Worm (Caenorhabditis elegans): Measurements from ENCODE around the gene nape-2.

The nape-2 gene

ce11 chrIV:3736244-3736643 is 2.5 kb downstream of the nape-2 start:
- TF ChIP-seq egl-27 (tag; optimal IDR thresholded peaks at IDR 0.05): no peak
- TF ChIP-seq mdl-1 (tag; optimal IDR thresholded peaks at IDR 0.05): no peak
- TF ChIP-seq nhr-237 (tag; optimal IDR thresholded peaks at IDR 0.05): no peak
- TF ChIP-seq skn-1 (tag; optimal IDR thresholded peaks at IDR 0.05): no peak
- no peak for TF ChIP-seq nhr-11 (tag; optimal IDR thresholded peaks at IDR 0.05)
- no peak for TF ChIP-seq snpc-4 (tag; optimal IDR thresholded peaks at IDR 0.05)
- TF ChIP-seq gmeb-1 (tag; optimal IDR thresholded peaks at IDR 0.05): no peak
- TF ChIP-seq mab-5 (tag; optimal IDR thresholded peaks at IDR 0.05): no peak
- TF ChIP-seq alr-1 (tag; optimal IDR thresholded peaks at IDR 0.05): no peak
- no peak for TF ChIP-seq dmd-4 (tag; optimal IDR thresholded peaks at IDR 0.05)
- no peak for TF ChIP-seq unc-39 (tag; optimal IDR thresholded peaks at IDR 0.05)
- no peak for TF ChIP-seq nhr-23 (tag; optimal IDR thresholded peaks at IDR 0.05)
- no peak for TF ChIP-seq crh-2 (tag; optimal IDR thresholded peaks at IDR 0.05)
- TF ChIP-seq elt-3 (tag; optimal IDR thresholded peaks at IDR 0.05): no peak
- no peak for TF ChIP-seq nhr-6 (tag; optimal IDR thresholded peaks at IDR 0.05)
- TF ChIP-seq C34F6.9 (tag; optimal IDR thresholded peaks at IDR 0.05): no peak
- no peak for TF ChIP-seq unc-55 (GFP tag; optimal IDR thresholded peaks at IDR 0.05)
- no peak for TF ChIP-seq lin-39 (tag; optimal IDR thresholded peaks at IDR 0.05)
- no peak for TF ChIP-seq nhr-10 (tag; optimal IDR thresholded peaks at IDR 0.05)

ce11 chrIV:3733287-3733686 is 5.4 kb downstream of the nape-2 start:
- no peak for TF ChIP-seq peb-1 (tag; optimal IDR thresholded peaks at IDR 0.05)
- no peak for TF ChIP-seq skn-1 (tag; optimal IDR thresholded peaks at IDR 0.05)
- TF ChIP-seq mab-5 (tag; optimal IDR thresholded peaks at IDR 0.05): no peak
- TF ChIP-seq ceh-16 (tag; optimal IDR thresholded peaks at IDR 0.05): no peak
- no peak for TF ChIP-seq R02D3.7 (tag; optimal IDR thresholded peaks at IDR 0.05)
- TF ChIP-seq ZK546.5 (tag; optimal IDR thresholded peaks at IDR 0.05): no peak
- no peak for TF ChIP-seq crh-2 (tag; optimal IDR thresholded peaks at IDR 0.05)
- no peak for TF ChIP-seq C34F6.9 (tag; optimal IDR thresholded peaks at IDR 0.05)
- no peak for TF ChIP-seq sma-3 (GFP tag; optimal IDR thresholded peaks at IDR 0.05)
- no peak for TF ChIP-seq elt-3 (tag; optimal IDR thresholded peaks at IDR 0.05)
- no peak for TF ChIP-seq lin-39 (tag; optimal IDR thresholded peaks at IDR 0.05)
- TF ChIP-seq fos-1 (tag; optimal IDR thresholded peaks at IDR 0.05): no peak
- TF ChIP-seq unc-39 (tag; optimal IDR thresholded peaks at IDR 0.05): no peak
- TF ChIP-seq aly-2 (tag; optimal IDR thresholded peaks at IDR 0.05): no peak
- no peak for TF ChIP-seq nhr-23 (tag; optimal IDR thresholded peaks at IDR 0.05)
- no peak for TF ChIP-seq gmeb-1 (tag; optimal IDR thresholded peaks at IDR 0.05)
- no peak for TF ChIP-seq lsy-2 (tag; optimal IDR thresholded peaks at IDR 0.05)

ce11 chrIV:3731430-3731829 is 7.3 kb downstream of the nape-2 start:
- TF ChIP-seq unc-39 (tag; optimal IDR thresholded peaks at IDR 0.05): no peak
- no peak for TF ChIP-seq C34F6.9 (tag; optimal IDR thresholded peaks at IDR 0.05)
- no peak for TF ChIP-seq nhr-237 (tag; optimal IDR thresholded peaks at IDR 0.05)
- no peak for TF ChIP-seq elt-1 (tag; optimal IDR thresholded peaks at IDR 0.05)
- TF ChIP-seq mbf-1 (tag; optimal IDR thresholded peaks at IDR 0.05): no peak
- TF ChIP-seq sma-9 (GFP tag; optimal IDR thresholded peaks at IDR 0.05): no peak
- no peak for TF ChIP-seq sma-9 (tag; optimal IDR thresholded peaks at IDR 0.05)
- TF ChIP-seq mdl-1 (tag; optimal IDR thresholded peaks at IDR 0.05): no peak
- no peak for TF ChIP-seq ceh-82 (tag; optimal IDR thresholded peaks at IDR 0.05)
- TF ChIP-seq ceh-16 (tag; optimal IDR thresholded peaks at IDR 0.05): no peak
- no peak for TF ChIP-seq lin-11 (tag; optimal IDR thresholded peaks at IDR 0.05)

- TF ChIP-seq snpc-4 (tag; optimal IDR thresholded peaks at IDR 0.05) (peak; percentile 54), nhr-77 (tag; optimal IDR thresholded peaks at IDR 0.05) (no peak), C34F6.9 (tag; optimal IDR thresholded peaks at IDR 0.05) (peak; percentile 88), Y55F3AM.14 (GFP tag; optimal IDR thresholded peaks at IDR 0.05) (no peak), lin-13 (GFP tag; optimal IDR thresholded peaks at IDR 0.05) (peak; percentile 79), ama-1 (optimal IDR thresholded peaks at IDR 0.05) (peak; percentile 31), crh-2 (tag; optimal IDR thresholded peaks at IDR 0.05) (peak; percentile 79), nhr-6 (tag; optimal IDR thresholded peaks at IDR 0.05) (no peak), lin-11 (tag; optimal IDR thresholded peaks at IDR 0.05) (peak; percentile 27), peb-1 (tag; optimal IDR thresholded peaks at IDR 0.05) (no peak), fos-1 (tag; optimal IDR thresholded peaks at IDR 0.05) (peak; percentile 52), gmeb-1 (tag; optimal IDR thresholded peaks at IDR 0.05) (peak; percentile 86), sma-3 (GFP tag; optimal IDR thresholded peaks at IDR 0.05) (peak; percentile 59), unc-55 (GFP tag; optimal IDR thresholded peaks at IDR 0.05) (peak; percentile 85), mab-5 (tag; optimal IDR thresholded peaks at IDR 0.05) (peak; percentile 69), nhr-21 (tag; optimal IDR thresholded peaks at IDR 0.05) (peak; percentile 15), nhr-25 (tag; optimal IDR thresholded peaks at IDR 0.05) (peak; percentile 61), lsy-2 (tag; optimal IDR thresholded peaks at IDR 0.05) (peak; percentile 83 to 89), lin-39 (tag; optimal IDR thresholded peaks at IDR 0.05) (no peak), F13H6.1 (tag; optimal IDR thresholded peaks at IDR 0.05) (peak; percentile 63), nhr-129 (tag; optimal IDR thresholded peaks at IDR 0.05) (peak; percentile 23)
Observed at ce11 chrIV:3725845-3726244, 12.9 kb downstream of the nape-2 start, which contains the start of gene smgl-2. smgl-2 (plus strand) TSS chrIV:3726164.
